Fruit fly (Drosophila melanogaster) whole organism, pupa: Measurements from ENCODE around the gene how.

Experiments used
- CG13204 ChIP-seq: fragments of 200-800 bp; sonication (Bioruptor generic); optimal IDR thresholded peaks from 2 replicates; lab custom pipeline; 2018; ENCODE audit warnings: missing biosample characterization, mild to moderate bottlenecking, missing genetic modification characterization, moderate library complexity
- CG15710 ChIP-seq: fragments of 200-800 bp; sonication (Bioruptor generic); optimal IDR thresholded peaks from 2 replicates; lab custom pipeline; 2018; ENCODE audit warnings: missing biosample characterization, mild to moderate bottlenecking, missing genetic modification characterization, moderate library complexity
- CG32121 ChIP-seq: fragments of 200-800 bp; sonication (Bioruptor generic); IDR thresholded peaks from 2 replicates; pipeline ENCODE4 v1.3.6; 2022; ENCODE audit warnings: missing biosample characterization, missing genetic modification characterization
- CG4496 ChIP-seq: fragments of 200-800 bp; sonication (Bioruptor generic); IDR thresholded peaks from 3 replicates; pipeline ENCODE4 v1.3.6; 2022; ENCODE audit warnings: missing biosample characterization, missing genetic modification characterization
- EcR ChIP-seq: fragments of 200-800 bp; sonication (Bioruptor generic); optimal IDR thresholded peaks from 3 replicates; lab custom pipeline; 2019; ENCODE audit warnings: missing biosample characterization, missing genetic modification characterization, mild to moderate bottlenecking, moderate library complexity, missing genetic modification reagents
- Pif1B ChIP-seq: fragments of 200-800 bp; sonication (Bioruptor generic); optimal IDR thresholded peaks from 3 replicates; lab custom pipeline; 2016; ENCODE audit warnings: missing biosample characterization, missing genetic modification characterization
- Snoo ChIP-seq: fragments of 200-800 bp; sonication (Bioruptor generic); optimal IDR thresholded peaks from 3 replicates; lab custom pipeline; 2017; ENCODE audit warnings: missing biosample characterization, mild to moderate bottlenecking, missing genetic modification characterization, inconsistent platforms
- fd96Ca ChIP-seq: fragments of 200-800 bp; sonication (Bioruptor generic); IDR thresholded peaks from 3 replicates; pipeline ENCODE4 v1.3.6; 2022; ENCODE audit warnings: missing biosample characterization, missing genetic modification characterization

dm6 chr3R:22108316-22108715, 66.3 kb downstream of the how start:
- TF ChIP-seq EcR (GFP tag; lab: Kevin White, UChicago) (no peak), Pif1B (GFP tag; lab: Kevin White, UChicago) (no peak), CG13204 (GFP tag; lab: Kevin White, UChicago) (no peak), CG4496 (GFP tag; lab: Robert Waterston, UW) (no peak), CG15710 (tag; lab: Kevin White, UChicago) (no peak), fd96Ca (GFP tag; lab: Robert Waterston, UW) (no peak), Snoo (tag; lab: Kevin White, UChicago) (no peak), CG32121 (GFP tag; lab: Robert Waterston, UW) (no peak)
